Worm (Caenorhabditis elegans): ENCODE results near the gene irld-67.

DNA sequence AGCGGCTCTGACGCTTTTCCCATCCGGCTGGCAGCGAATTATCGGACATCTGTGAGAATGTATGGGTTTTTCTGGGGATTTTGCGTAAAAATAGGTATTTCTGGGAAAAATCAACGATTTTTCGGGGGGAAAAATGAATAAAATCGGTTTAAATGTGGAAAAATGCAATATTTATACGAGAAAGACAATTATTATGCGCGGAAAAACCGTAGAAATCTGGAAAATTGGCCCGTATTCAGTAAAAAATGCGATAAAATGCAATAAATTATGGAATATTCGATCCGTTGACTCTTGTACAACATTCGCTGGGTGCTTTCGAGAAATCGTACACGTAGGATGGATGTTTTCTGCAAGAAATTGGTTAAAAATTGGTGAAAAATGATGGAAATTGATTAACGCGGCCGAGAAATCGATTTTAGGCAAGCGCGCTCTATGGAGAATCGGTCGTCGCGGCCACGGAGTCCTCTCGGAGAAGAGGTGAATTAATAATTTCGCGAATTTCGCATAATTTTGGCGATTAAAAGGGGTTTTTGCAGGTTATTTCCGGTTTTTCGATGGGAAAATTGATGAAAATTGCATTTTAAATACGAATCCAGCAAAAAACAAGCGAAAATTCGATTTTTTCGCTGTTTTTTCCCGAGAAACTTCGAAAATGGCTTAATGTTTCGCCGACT, 45.2 kb downstream of the irld-67 start, which contains the start of gene pinn-1:
- peak; percentile 53 for TF ChIP-seq nhr-11 (tag; optimal IDR thresholded peaks at IDR 0.05)
- peak; percentile 74 for TF ChIP-seq vab-7 (GFP tag; IDR thresholded peaks at IDR 0.05)
- peak; percentile 74 for TF ChIP-seq mdt-29 (GFP tag; IDR thresholded peaks at IDR 0.05)
- no peak for TF ChIP-seq daf-19 (GFP tag; conservative IDR thresholded peaks at IDR 0.05)
- TF ChIP-seq jun-1 (tag; optimal IDR thresholded peaks at IDR 0.05) = peak; percentile 68
- TF ChIP-seq lim-7 (GFP tag; IDR thresholded peaks at IDR 0.05) = no peak
- TF ChIP-seq unc-62 (GFP tag; optimal IDR thresholded peaks at IDR 0.05 in 1 of 2) = no peak
- TF ChIP-seq unc-62 (tag; optimal IDR thresholded peaks at IDR 0.05) = no peak
- peak; percentile 53 for TF ChIP-seq nhr-77 (tag; optimal IDR thresholded peaks at IDR 0.05)
- TF ChIP-seq unc-39 (tag; optimal IDR thresholded peaks at IDR 0.05) = no peak
- peak; percentile 79 for TF ChIP-seq T26A8.4 (GFP tag; IDR thresholded peaks at IDR 0.05)
- TF ChIP-seq egl-27 (tag; optimal IDR thresholded peaks at IDR 0.05) = no peak
- TF ChIP-seq lin-29 (GFP tag; IDR thresholded peaks at IDR 0.05) = no peak
- TF ChIP-seq Y75B8A.6 (GFP tag; IDR thresholded peaks at IDR 0.05) = 0 out of 2 replicates have a peak, but pooled peaks have one; percentile 24
- peak; percentile 74; the same call in 1 of the 2 replicates for TF ChIP-seq D1046.2 (GFP tag; IDR thresholded peaks at IDR 0.05)
